Fruit fly (Drosophila melanogaster): ENCODE data around the gene Cad86C.
A peak's percentile ranks its signal among the peaks of the same experiment; 100 is the strongest.

dm6 chr3R:10852232-10852774, 25.4 kb downstream of the Cad86C start, which contains the start of gene CG4565:
- TF ChIP-seq CG1792 (GFP tag; optimal IDR thresholded peaks at IDR 0.05) = no peak
- no peak for TF ChIP-seq Dfd (GFP tag; optimal IDR thresholded peaks at IDR 0.05)
- TF ChIP-seq Antp (GFP tag; optimal IDR thresholded peaks at IDR 0.05) = no peak
- TF ChIP-seq Scr (GFP tag; IDR thresholded peaks at IDR 0.05; ENCODE audit: partially characterized antibody) = peak; percentile 42; the same call in 1 of the 2 replicates
- no peak for TF ChIP-seq lab (GFP tag; optimal IDR thresholded peaks at IDR 0.05)
- TF ChIP-seq Tbp (GFP tag; optimal IDR thresholded peaks at IDR 0.05) = no peak
- TF ChIP-seq CG18476 (GFP tag; optimal IDR thresholded peaks at IDR 0.05) = no peak
- no peak for TF ChIP-seq MESR4 (GFP tag; optimal IDR thresholded peaks at IDR 0.05)
